Worm (Caenorhabditis elegans) whole organism, L4/young adult: ENCODE data around the gene nspg-14.

Experiments used
- W03F9.2 ChIP-seq: fragments of 150-350 bp; optimal IDR thresholded peaks from 2 replicates; lab custom pipeline; 2014; ENCODE audit warnings: missing biosample characterization, missing genetic modification characterization
- dao-5 ChIP-seq: sonication (generic microtip); optimal IDR thresholded peaks from 2 replicates; lab custom pipeline; 2016; ENCODE audit warnings: missing genotype, missing genetic modification characterization, moderate library complexity, missing compliant biosample characterization
- him-1 ChIP-seq: sonication (generic microtip); optimal IDR thresholded peaks from 2 replicates; lab custom pipeline; 2016; ENCODE audit warnings: missing genotype, missing genetic modification reagents, missing genetic modification characterization, missing compliant biosample characterization

- no peak for TF ChIP-seq W03F9.2
- no peak for TF ChIP-seq him-1 (tag; lab: Kevin White, UChicago)
- TF ChIP-seq dao-5 (tag; lab: Kevin White, UChicago) = no peak
Measured at ce11 chrX:5208831-5209230, 44.0 kb upstream of the nspg-14 start.
